Fruit fly (Drosophila melanogaster): ENCODE results near the gene Cyp4ac3.

DNA sequence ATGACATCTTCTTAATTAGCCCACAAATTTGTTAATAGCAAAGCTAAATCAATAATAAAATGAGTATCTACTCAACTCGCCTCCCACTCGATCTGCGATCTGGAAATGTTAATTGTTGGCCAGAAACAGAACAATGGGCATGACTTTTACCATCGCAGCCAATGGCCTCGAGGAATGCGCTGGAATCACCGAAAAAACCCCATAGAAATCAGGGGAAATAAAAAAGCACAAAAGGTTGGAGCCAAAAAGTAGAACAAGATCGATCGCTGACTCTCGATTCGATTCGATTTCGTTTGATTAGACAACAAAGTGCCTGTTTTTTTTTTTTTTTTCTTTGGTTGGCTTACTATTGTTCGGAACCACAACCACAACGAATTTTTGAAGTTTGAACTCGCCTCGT lies 19.7 kb upstream of the Cyp4ac3 start:
- TF ChIP-seq kay (GFP tag; ENCODE audit: borderline replicate concordance) (peak; percentile 73), Clk (GFP tag; optimal IDR thresholded peaks at IDR 0.05) (no peak), bab1 (GFP tag; optimal IDR thresholded peaks at IDR 0.05) (no peak), cnc (optimal IDR thresholded peaks at IDR 0.05) (no peak), Crg-1 (GFP tag; optimal IDR thresholded peaks at IDR 0.05) (no peak), CG33017 (tag; optimal IDR thresholded peaks at IDR 0.05) (no peak), toe (GFP tag; optimal IDR thresholded peaks at IDR 0.05) (no peak), tj (GFP tag; optimal IDR thresholded peaks at IDR 0.05) (no peak), pad (GFP tag; optimal IDR thresholded peaks at IDR 0.05) (no peak), Hr96 (GFP tag; optimal IDR thresholded peaks at IDR 0.05) (no peak), CG7045 (GFP tag; optimal IDR thresholded peaks at IDR 0.05) (no peak), Mnt (GFP tag; optimal IDR thresholded peaks at IDR 0.05) (no peak)

All from whole organism, adult.